Fruit fly (Drosophila melanogaster): ENCODE results near the gene Blos3.
A peak's percentile ranks its signal among the peaks of the same experiment; 100 is the strongest.

The Blos3 gene

DNA sequence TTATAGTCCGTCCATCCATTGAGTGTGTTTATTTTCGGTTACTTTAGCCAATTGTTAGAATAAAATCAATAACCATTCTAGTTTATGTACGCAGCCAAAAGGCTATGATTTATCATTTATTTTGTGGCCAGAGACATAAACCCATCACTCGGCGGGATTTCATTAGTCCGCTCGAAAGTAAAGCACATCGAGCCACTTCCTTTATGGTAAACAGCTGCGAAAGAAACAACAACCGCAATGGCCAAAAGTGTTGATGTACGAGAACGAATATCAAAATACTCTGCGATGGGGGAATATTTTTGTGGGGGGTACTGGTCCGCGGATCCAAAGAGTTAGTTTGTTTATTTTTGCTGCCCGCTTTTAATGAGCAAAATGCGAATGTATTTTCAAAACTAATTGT, 11.6 kb downstream of the Blos3 start:
- TF ChIP-seq kay (GFP tag; ENCODE audit: borderline replicate concordance), result no peak
- TF ChIP-seq CG33017 (tag; optimal IDR thresholded peaks at IDR 0.05), result no peak
- TF ChIP-seq CG5204 (GFP tag; optimal IDR thresholded peaks at IDR 0.05), result no peak
- no peak for TF ChIP-seq cnc (optimal IDR thresholded peaks at IDR 0.05)
- TF ChIP-seq Hr96 (GFP tag; optimal IDR thresholded peaks at IDR 0.05), result no peak
- no peak for TF ChIP-seq CG11617 (GFP tag; optimal IDR thresholded peaks at IDR 0.05)
- no peak for TF ChIP-seq pad (GFP tag; optimal IDR thresholded peaks at IDR 0.05)
- no peak for TF ChIP-seq cic (GFP tag; optimal IDR thresholded peaks at IDR 0.05)
- TF ChIP-seq Clk (GFP tag; optimal IDR thresholded peaks at IDR 0.05), result no peak
- TF ChIP-seq Mnt (GFP tag; optimal IDR thresholded peaks at IDR 0.05), result no peak
- TF ChIP-seq bab1 (GFP tag; optimal IDR thresholded peaks at IDR 0.05), result no peak
- no peak for TF ChIP-seq tj (GFP tag; optimal IDR thresholded peaks at IDR 0.05)
- TF ChIP-seq CG14711 (tag; optimal IDR thresholded peaks at IDR 0.05), result no peak
- no peak for TF ChIP-seq ovo (GFP tag; optimal IDR thresholded peaks at IDR 0.05)

DNA sequence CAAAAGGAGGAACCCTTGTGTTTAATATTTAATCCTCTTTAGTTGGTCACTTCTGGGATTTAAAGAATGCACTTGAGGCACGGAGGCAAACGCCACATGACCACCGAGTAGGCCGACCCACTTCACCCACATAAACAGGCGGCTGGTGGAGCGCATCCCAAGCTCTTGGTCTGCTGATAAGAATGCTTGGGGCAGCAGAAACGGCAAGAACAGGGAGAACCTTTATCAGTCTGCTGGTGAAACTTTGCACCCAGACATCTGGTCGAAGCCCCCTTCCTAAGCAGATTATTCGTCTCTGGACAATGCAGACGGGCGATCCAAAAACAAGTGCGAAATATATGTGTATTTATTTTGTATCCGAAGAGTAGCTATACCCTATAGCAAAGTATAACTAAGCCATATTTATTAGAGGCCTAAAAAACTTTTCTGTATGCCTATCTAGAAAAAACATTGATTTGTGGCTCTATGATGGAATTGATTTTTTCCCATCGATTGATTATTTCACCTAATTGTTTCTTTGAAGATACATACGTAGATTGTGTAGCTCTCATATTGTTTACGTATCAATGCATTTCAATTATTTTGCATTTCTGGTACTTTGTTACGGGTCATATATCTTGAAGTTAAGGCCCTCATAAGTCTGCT, 19.3 kb downstream of the Blos3 start:
- TF ChIP-seq kay (GFP tag; ENCODE audit: borderline replicate concordance), result no peak
- peak; percentile 50 for TF ChIP-seq CG12768 (GFP tag; optimal IDR thresholded peaks at IDR 0.05)
- TF ChIP-seq cic (GFP tag; optimal IDR thresholded peaks at IDR 0.05), result peak; percentile 51
- peak; percentile 50 for TF ChIP-seq tj (GFP tag; optimal IDR thresholded peaks at IDR 0.05)

DNA sequence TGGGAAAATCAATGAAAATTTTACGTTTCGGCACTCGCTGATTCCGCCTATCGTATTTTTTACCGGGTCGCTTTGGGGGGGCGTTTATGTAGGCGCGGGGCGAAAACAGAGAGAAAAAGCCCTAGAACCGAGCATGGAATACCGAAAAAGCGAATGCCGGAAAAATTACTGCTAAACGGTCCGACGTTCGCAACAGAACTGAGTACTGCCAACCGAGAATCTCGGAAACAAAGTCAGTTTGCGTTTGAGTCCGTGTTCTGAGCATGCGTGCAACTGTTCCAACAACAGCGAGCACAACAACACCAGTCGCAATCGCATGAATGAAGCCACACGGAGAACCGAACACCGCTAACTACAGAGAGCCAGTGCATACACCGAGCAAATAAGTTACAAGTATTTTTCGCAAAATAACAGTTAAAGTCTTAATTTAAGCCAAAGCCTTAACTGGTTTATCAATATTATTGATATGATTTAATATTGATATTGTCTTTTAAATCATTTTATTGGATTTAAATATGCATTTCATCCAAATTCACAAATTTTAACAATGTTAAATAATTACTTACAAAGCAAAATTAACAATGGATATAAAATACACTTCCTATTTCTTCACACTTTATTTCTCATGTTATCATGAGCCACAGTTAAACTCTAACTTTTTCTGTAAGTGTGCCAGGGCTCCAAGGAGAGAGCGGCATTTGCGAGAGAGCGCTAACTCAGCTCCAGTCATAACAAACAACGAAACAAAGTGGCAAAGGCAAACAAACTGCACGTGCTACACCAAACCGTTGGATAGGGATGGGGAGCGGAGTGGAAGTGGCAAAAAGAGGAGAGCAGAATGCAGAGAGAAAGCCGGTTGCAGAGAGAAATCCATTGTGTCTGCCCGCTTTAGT, 20.5 kb downstream of the Blos3 start, which contains the start of gene CG3961:
TSS of gene CG3961 (minus strand) at position 201 of the 893 bp plus-strand sequence.
- TF ChIP-seq Clk (GFP tag; optimal IDR thresholded peaks at IDR 0.05) (peak; percentile 84), cic (GFP tag; optimal IDR thresholded peaks at IDR 0.05) (peak; percentile 93), CG7101 (tag; optimal IDR thresholded peaks at IDR 0.05) (peak; percentile 91), CG11617 (GFP tag; optimal IDR thresholded peaks at IDR 0.05) (peak; percentile 98), tj (GFP tag; optimal IDR thresholded peaks at IDR 0.05) (peak; percentile 90), CG5204 (GFP tag; optimal IDR thresholded peaks at IDR 0.05) (peak; percentile 93), Hr96 (GFP tag; optimal IDR thresholded peaks at IDR 0.05) (peak; percentile 80), Crg-1 (GFP tag; optimal IDR thresholded peaks at IDR 0.05) (peak; percentile 76), kay (GFP tag; ENCODE audit: borderline replicate concordance) (peak; percentile 90), CG14711 (tag; optimal IDR thresholded peaks at IDR 0.05) (peak; percentile 87), CG33017 (tag; optimal IDR thresholded peaks at IDR 0.05) (peak; percentile 94), CG12768 (GFP tag; optimal IDR thresholded peaks at IDR 0.05) (peak; percentile 94), pad (GFP tag; optimal IDR thresholded peaks at IDR 0.05) (peak; percentile 89), bab1 (GFP tag; optimal IDR thresholded peaks at IDR 0.05) (peak; percentile 93), cnc (optimal IDR thresholded peaks at IDR 0.05) (no peak), CG7045 (GFP tag; optimal IDR thresholded peaks at IDR 0.05) (peak; percentile 97), ovo (GFP tag; optimal IDR thresholded peaks at IDR 0.05) (peak; percentile 82), CG1620 (GFP tag; optimal IDR thresholded peaks at IDR 0.05) (peak; percentile 83), toe (GFP tag; optimal IDR thresholded peaks at IDR 0.05) (peak; percentile 91), Mnt (GFP tag; optimal IDR thresholded peaks at IDR 0.05) (peak; percentile 84)

DNA sequence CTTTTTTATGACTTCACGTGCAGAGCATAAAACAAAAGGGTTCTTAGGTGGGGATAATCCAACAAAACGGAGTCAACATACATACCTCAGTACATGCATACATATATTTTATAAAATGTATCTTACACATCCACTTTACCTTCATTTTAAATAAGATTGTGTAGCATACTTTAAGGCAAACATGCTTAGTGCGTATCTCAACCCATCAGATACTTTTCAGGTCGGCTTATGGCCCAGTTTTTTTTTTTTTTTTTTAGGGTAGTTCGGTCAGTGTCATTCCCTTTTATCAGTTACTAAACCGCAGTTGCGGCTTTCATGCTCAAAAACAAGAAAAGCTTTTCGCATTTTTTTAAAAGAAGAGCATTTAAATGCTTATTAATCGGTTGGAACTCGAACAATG, 22.0 kb downstream of the Blos3 start, which contains the start of gene NijB:
TSS of gene NijB (plus strand) at position 398 of the 400 bp plus-strand sequence.
- no peak for TF ChIP-seq Hr96 (GFP tag; optimal IDR thresholded peaks at IDR 0.05)
- TF ChIP-seq CG14711 (tag; optimal IDR thresholded peaks at IDR 0.05), result no peak
- no peak for TF ChIP-seq tj (GFP tag; optimal IDR thresholded peaks at IDR 0.05)

DNA sequence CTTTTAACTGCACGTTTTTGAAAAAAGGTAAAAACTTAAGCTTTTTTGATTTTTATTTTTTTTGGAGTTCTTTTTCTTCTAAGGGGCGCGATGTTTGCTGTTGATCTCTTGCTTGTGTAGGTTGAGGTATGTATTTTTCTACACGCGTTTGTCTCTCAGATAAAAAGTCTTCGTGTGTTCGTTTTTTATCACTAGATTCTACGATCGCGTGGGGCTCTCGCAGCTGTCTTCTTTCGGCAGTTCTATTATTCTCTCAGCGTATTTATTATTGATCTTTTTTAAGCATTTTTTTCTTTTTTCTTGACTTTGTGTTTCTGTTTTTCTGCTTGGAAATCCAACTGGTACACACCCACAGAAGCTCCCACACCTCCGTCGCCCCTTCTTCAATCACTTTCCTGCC, 25.1 kb downstream of the Blos3 start:
- peak; percentile 14 for TF ChIP-seq cic (GFP tag; optimal IDR thresholded peaks at IDR 0.05)
- TF ChIP-seq cnc (optimal IDR thresholded peaks at IDR 0.05), result no peak
- TF ChIP-seq CG14711 (tag; optimal IDR thresholded peaks at IDR 0.05), result no peak
- no peak for TF ChIP-seq CG7045 (GFP tag; optimal IDR thresholded peaks at IDR 0.05)
- TF ChIP-seq kay (GFP tag; ENCODE audit: borderline replicate concordance), result no peak
- TF ChIP-seq Hr96 (GFP tag; optimal IDR thresholded peaks at IDR 0.05), result no peak
- peak; percentile 26 for TF ChIP-seq pad (GFP tag; optimal IDR thresholded peaks at IDR 0.05)
- no peak for TF ChIP-seq Crg-1 (GFP tag; optimal IDR thresholded peaks at IDR 0.05)
- no peak for TF ChIP-seq toe (GFP tag; optimal IDR thresholded peaks at IDR 0.05)

DNA sequence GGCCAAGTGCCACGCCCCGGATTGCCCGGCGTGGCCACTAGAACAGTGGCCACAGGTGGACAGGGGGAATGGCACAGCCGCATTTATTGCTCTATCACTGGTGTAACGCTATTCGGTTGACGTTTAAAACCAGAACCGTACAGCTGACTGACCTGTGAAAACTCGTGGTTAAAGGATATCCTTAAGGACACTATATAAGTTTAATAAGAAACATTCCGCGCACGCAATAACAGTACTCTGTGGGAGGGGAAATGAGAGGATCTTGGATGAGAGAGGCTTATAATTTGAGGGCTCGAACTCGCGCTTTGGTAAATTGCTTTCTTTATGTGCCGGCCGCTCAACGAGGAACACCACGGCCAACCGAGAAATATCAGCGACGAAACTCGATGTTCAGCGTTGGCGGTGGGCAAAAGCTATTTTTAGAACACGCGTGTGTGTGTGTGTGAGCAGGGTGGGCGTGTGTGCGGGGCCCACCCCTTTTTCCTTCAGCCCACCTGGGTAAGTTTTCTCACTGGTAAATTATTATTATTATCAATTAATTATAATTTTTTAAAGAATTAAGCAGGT, 26.4 kb downstream of the Blos3 start:
- peak; percentile 4 for TF ChIP-seq CG12768 (GFP tag; optimal IDR thresholded peaks at IDR 0.05)
- TF ChIP-seq cic (GFP tag; optimal IDR thresholded peaks at IDR 0.05), result peak; percentile 28
- TF ChIP-seq Clk (GFP tag; optimal IDR thresholded peaks at IDR 0.05), result no peak
- TF ChIP-seq CG5204 (GFP tag; optimal IDR thresholded peaks at IDR 0.05), result no peak
- TF ChIP-seq kay (GFP tag; ENCODE audit: borderline replicate concordance), result no peak
- no peak for TF ChIP-seq Mnt (GFP tag; optimal IDR thresholded peaks at IDR 0.05)
- TF ChIP-seq CG11617 (GFP tag; optimal IDR thresholded peaks at IDR 0.05), result no peak
- TF ChIP-seq pad (GFP tag; optimal IDR thresholded peaks at IDR 0.05), result peak; percentile 92

Measured in whole organism, adult.